Worm (Caenorhabditis elegans) whole organism, early embryonic: Measurements from ENCODE around the gene gcy-36.

Experiments
- B0310.2 ChIP-seq: sonication (generic microtip); optimal IDR thresholded peaks from 2 replicates; lab custom pipeline; 2016; ENCODE audit warnings: mild to moderate bottlenecking, missing genetic modification characterization, missing compliant biosample characterization
- F13C5.2 ChIP-seq: sonication (generic microtip); optimal IDR thresholded peaks from 2 replicates; lab custom pipeline; 2017; ENCODE audit warnings: mild to moderate bottlenecking, missing genetic modification characterization, inconsistent platforms, missing compliant biosample characterization
- ama-1 ChIP-seq: fragments of 150-350 bp; optimal IDR thresholded peaks from 2 replicates; lab custom pipeline; 2014
- ceh-13 ChIP-seq: fragments of 200-800 bp; sonication (Bioruptor generic); optimal IDR thresholded peaks from 2 replicates; lab custom pipeline; 2018; ENCODE audit warnings: mild to moderate bottlenecking, missing genetic modification characterization, missing compliant biosample characterization
- ets-7 ChIP-seq: sonication (generic microtip); optimal IDR thresholded peaks from 2 replicates; lab custom pipeline; 2016; ENCODE audit warnings: missing genotype, missing genetic modification characterization, missing compliant biosample characterization
- flt-1 ChIP-seq: fragments of 200-800 bp; sonication (Bioruptor generic); IDR thresholded peaks from 2 replicates; pipeline ENCODE4 v1.3.6; 2022; ENCODE audit warnings: missing genetic modification characterization, missing compliant biosample characterization
- hmg-4 ChIP-seq: fragments of 200-800 bp; sonication (Bioruptor generic); optimal IDR thresholded peaks from 2 replicates; lab custom pipeline; 2018; ENCODE audit warnings: mild to moderate bottlenecking, missing genetic modification characterization, missing compliant biosample characterization
- pes-1 ChIP-seq: fragments of 200-800 bp; sonication (Bioruptor generic); IDR thresholded peaks from 2 replicates; pipeline ENCODE4 v1.3.6; 2022; ENCODE audit warnings: missing genetic modification reagents, missing genetic modification characterization, missing compliant biosample characterization
- scrt-1 ChIP-seq: fragments of 200-800 bp; sonication (Bioruptor generic); IDR thresholded peaks from 2 replicates; pipeline ENCODE4 v1.3.6; 2022; ENCODE audit warnings: missing genetic modification characterization, missing compliant biosample characterization
- sea-1 ChIP-seq: fragments of 200-800 bp; sonication (Bioruptor generic); conservative IDR thresholded peaks from 2 replicates; pipeline ENCODE4 v1.3.6; 2022; ENCODE audit warnings: missing genetic modification characterization, missing compliant biosample characterization
- tbx-11 ChIP-seq: fragments of 200-800 bp; sonication (Bioruptor generic); IDR thresholded peaks from 2 replicates; pipeline ENCODE4 v1.3.6; 2022; ENCODE audit warnings: missing genetic modification characterization, missing compliant biosample characterization
- tbx-37 ChIP-seq: fragments of 200-800 bp; sonication (Bioruptor generic); conservative IDR thresholded peaks from 2 replicates; pipeline ENCODE4 v1.3.6; 2022; ENCODE audit warnings: missing genetic modification reagents, missing genetic modification characterization, missing compliant biosample characterization
- tra-4 ChIP-seq: sonication (generic microtip); optimal IDR thresholded peaks from 2 replicates; lab custom pipeline; 2017; ENCODE audit warnings: missing genetic modification characterization, missing compliant biosample characterization

- TF ChIP-seq F13C5.2 (tag; lab: Kevin White, UChicago) (no peak), pes-1 (GFP tag; lab: Robert Waterston, UW) (no peak), tra-4 (tag; lab: Kevin White, UChicago) (no peak), sea-1 (GFP tag; lab: Robert Waterston, UW) (no peak), ama-1 (lab: Kevin White, UChicago) (no peak), tbx-37 (GFP tag; lab: Robert Waterston, UW) (no peak), hmg-4 (GFP tag; lab: Kevin White, UChicago) (no peak), B0310.2 (tag; lab: Kevin White, UChicago) (no peak), flt-1 (GFP tag; lab: Robert Waterston, UW) (no peak), tbx-11 (GFP tag; lab: Robert Waterston, UW) (no peak), ets-7 (tag; lab: Kevin White, UChicago) (no peak), scrt-1 (no peak), ceh-13 (GFP tag; lab: Kevin White, UChicago) (no peak)
These were observed 8.3 kb downstream of the gcy-36 start for ce11 chrX:15487162-15487561.
